Worm (Caenorhabditis elegans): Measurements from ENCODE around the gene Y57G11C.38.

The Y57G11C.38 gene

DNA sequence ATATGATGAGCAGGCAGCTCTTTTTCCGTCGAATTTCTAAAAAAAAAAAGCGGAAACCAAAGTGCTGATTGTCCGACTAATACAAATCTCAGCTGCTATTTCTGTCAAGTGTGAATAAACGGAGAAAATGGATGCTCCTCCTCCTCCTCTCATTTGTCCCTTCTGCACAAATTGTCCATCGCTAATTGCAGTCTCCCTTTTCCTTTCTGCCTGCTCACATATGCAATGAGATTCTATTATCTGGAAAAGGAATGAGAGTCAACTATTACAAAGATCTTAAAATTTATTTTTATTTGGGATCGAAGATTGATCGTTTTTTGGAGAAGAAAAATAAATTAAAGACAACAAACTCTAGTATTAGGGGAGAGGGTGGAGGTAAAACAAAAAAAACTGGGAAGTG, 40.0 kb upstream of the Y57G11C.38 start (continued):
- no peak for TF ChIP-seq dpl-1 (GFP tag; optimal IDR thresholded peaks at IDR 0.05)
- no peak for TF ChIP-seq sdz-12 (GFP tag; optimal IDR thresholded peaks at IDR 0.05)
- no peak for TF ChIP-seq R02D3.7 (tag; optimal IDR thresholded peaks at IDR 0.05)
- no peak for TF ChIP-seq hlh-11 (tag; optimal IDR thresholded peaks at IDR 0.05)
- no peak for TF ChIP-seq ceh-62 (tag; optimal IDR thresholded peaks at IDR 0.05)
- TF ChIP-seq Y75B8A.6 (GFP tag; IDR thresholded peaks at IDR 0.05) = no peak
- peak in 1 of 2 experiments; percentile 47 for TF ChIP-seq unc-62 (GFP tag; optimal IDR thresholded peaks at IDR 0.05 in 1 of 2)
- no peak for TF ChIP-seq unc-62 (tag; optimal IDR thresholded peaks at IDR 0.05)
- TF ChIP-seq nhr-25 (tag; optimal IDR thresholded peaks at IDR 0.05; ENCODE audit: borderline replicate concordance, insufficient read depth) = no peak
- no peak for TF ChIP-seq zip-11 (GFP tag; IDR thresholded peaks at IDR 0.05)
- peak; percentile 31 for TF ChIP-seq F10B5.3 (tag; optimal IDR thresholded peaks at IDR 0.05)
- TF ChIP-seq attf-4 (tag; optimal IDR thresholded peaks at IDR 0.05) = no peak
- TF ChIP-seq pqm-1 (tag; optimal IDR thresholded peaks at IDR 0.05) = no peak
- no peak for TF ChIP-seq ZK546.5 (tag; optimal IDR thresholded peaks at IDR 0.05)
- no peak for TF ChIP-seq madf-5 (GFP tag; IDR thresholded peaks at IDR 0.05)
- TF ChIP-seq mxl-2 (GFP tag; conservative IDR thresholded peaks at IDR 0.05) = no peak
- no peak for TF ChIP-seq snpc-4 (tag; optimal IDR thresholded peaks at IDR 0.05)
- TF ChIP-seq jun-1 (tag; optimal IDR thresholded peaks at IDR 0.05) = no peak
- TF ChIP-seq egl-27 (tag; optimal IDR thresholded peaks at IDR 0.05) = no peak
- TF ChIP-seq mxl-3 (GFP tag; optimal IDR thresholded peaks at IDR 0.05) = no peak
- TF ChIP-seq zag-1 (tag; optimal IDR thresholded peaks at IDR 0.05) = no peak
- peak; percentile 11 for TF ChIP-seq mep-1 (tag; optimal IDR thresholded peaks at IDR 0.05)
- no peak for TF ChIP-seq ceh-20 (GFP tag; IDR thresholded peaks at IDR 0.05)
- no peak for TF ChIP-seq daf-12 (tag; optimal IDR thresholded peaks at IDR 0.05)
- TF ChIP-seq lin-1 (GFP tag; IDR thresholded peaks at IDR 0.05) = no peak
- no peak for TF ChIP-seq nhr-42 (GFP tag; IDR thresholded peaks at IDR 0.05)
- no peak for TF ChIP-seq ceh-32 (tag; optimal IDR thresholded peaks at IDR 0.05; ENCODE audit: poor library complexity)
- no peak for TF ChIP-seq cey-2 (tag; optimal IDR thresholded peaks at IDR 0.05; ENCODE audit: borderline replicate concordance, insufficient read depth)

DNA sequence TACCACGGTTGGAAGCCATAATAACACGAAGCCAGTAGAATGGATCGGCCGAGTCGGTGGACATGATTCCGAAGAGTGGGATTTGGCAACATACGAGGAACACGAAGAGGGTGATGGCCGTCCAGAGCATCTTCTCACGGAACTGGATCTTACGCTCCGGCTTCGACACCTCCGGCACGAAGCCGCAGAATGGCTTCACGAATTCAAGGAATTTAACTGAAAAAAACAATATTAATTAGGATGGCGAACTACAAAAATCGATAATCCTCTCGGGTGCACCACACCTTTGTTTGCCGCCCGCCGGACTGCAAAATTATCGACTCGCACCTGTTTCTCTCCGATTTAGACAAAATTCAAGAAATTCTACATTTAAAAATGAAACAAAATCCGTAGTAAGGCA, 38.0 kb upstream of the Y57G11C.38 start:
- 0 out of 2 replicates have a peak, but pooled peaks have one; percentile 21 for TF ChIP-seq zfp-3 (GFP tag; conservative IDR thresholded peaks at IDR 0.05)
- no peak for TF ChIP-seq zip-11 (GFP tag; IDR thresholded peaks at IDR 0.05)
- TF ChIP-seq snpc-1.2 (GFP tag; IDR thresholded peaks at IDR 0.05) = 0 out of 2 replicates have a peak, but pooled peaks have one; percentile 58
- TF ChIP-seq attf-4 (tag; optimal IDR thresholded peaks at IDR 0.05) = no peak
- no peak for TF ChIP-seq lsy-2 (tag; optimal IDR thresholded peaks at IDR 0.05)
- TF ChIP-seq ctbp-1 (GFP tag; IDR thresholded peaks at IDR 0.05) = no peak
- TF ChIP-seq mes-2 (tag; optimal IDR thresholded peaks at IDR 0.05; ENCODE audit: poor library complexity, severe bottlenecking) = no peak
- no peak for TF ChIP-seq ces-1 (GFP tag; optimal IDR thresholded peaks at IDR 0.05)
- TF ChIP-seq mdt-29 (GFP tag; IDR thresholded peaks at IDR 0.05) = no peak
- TF ChIP-seq aha-1 (tag) = peak; percentile 14
- no peak for TF ChIP-seq ztf-7 (tag; optimal IDR thresholded peaks at IDR 0.05)
- no peak for TF ChIP-seq daf-12 (tag; optimal IDR thresholded peaks at IDR 0.05)
- no peak for TF ChIP-seq egl-27 (tag; optimal IDR thresholded peaks at IDR 0.05)
- TF ChIP-seq gei-8 (GFP tag; optimal IDR thresholded peaks at IDR 0.05) = no peak
- no peak for TF ChIP-seq nhr-76 (tag; optimal IDR thresholded peaks at IDR 0.05)
- TF ChIP-seq nhr-237 (tag; optimal IDR thresholded peaks at IDR 0.05) = no peak

DNA sequence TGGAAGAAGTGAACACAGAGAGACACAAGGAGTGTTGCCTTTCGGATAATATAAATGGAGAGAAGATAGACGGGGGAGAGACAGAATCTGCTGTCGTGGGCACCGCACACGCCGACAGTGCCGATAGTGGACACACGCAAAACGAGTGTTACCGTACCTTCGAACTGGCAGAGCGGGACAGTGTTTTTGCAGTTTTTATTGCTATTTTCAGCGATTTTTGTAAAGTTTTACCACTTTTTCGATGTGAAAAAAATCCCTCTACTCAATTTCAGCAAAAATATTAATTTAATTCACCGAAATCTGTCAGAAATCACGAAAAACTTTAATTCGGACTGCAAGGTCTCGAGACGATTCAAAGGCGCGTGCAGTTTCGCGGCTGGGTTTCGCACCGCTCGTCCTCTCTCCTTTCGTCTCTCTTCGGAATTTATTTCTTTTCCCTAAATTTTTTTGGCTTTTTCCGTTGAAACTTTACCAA, 37.3 kb upstream of the Y57G11C.38 start, which contains the start of gene sec-61.A:
Gene sec-61.A (minus strand): TSS at position 387 of the 475 bp plus-strand sequence.
- TF ChIP-seq nhr-28 (tag; optimal IDR thresholded peaks at IDR 0.05) (peak; percentile 35), vab-7 (GFP tag; IDR thresholded peaks at IDR 0.05) (no peak), set-16 (GFP tag; IDR thresholded peaks at IDR 0.05) (peak; percentile 18; the same call in 1 of the 2 replicates), spr-3 (GFP tag; optimal IDR thresholded peaks at IDR 0.05) (peak; percentile 57), unc-130 (GFP tag; optimal IDR thresholded peaks at IDR 0.05) (peak; percentile 55), T20F7.1 (GFP tag; optimal IDR thresholded peaks at IDR 0.05) (peak; percentile 87), dve-1 (tag; optimal IDR thresholded peaks at IDR 0.05; ENCODE audit: insufficient read depth) (peak; percentile 30), lim-7 (GFP tag; IDR thresholded peaks at IDR 0.05) (0 out of 2 replicates have a peak, but pooled peaks have one; percentile 15), dmd-6 (GFP tag; IDR thresholded peaks at IDR 0.05) (peak; percentile 80), D1046.2 (GFP tag; IDR thresholded peaks at IDR 0.05) (peak; percentile 99), ztf-7 (tag; optimal IDR thresholded peaks at IDR 0.05) (peak; percentile 26), mdt-29 (GFP tag; IDR thresholded peaks at IDR 0.05) (0 out of 2 replicates have a peak, but pooled peaks have one; percentile 53), ztf-11 (tag; optimal IDR thresholded peaks at IDR 0.05) (no peak)
